Fruit fly (Drosophila melanogaster) whole organism, wandering third instar larva: Measurements from ENCODE around the gene Sp1.

Source experiments
- Hr78 ChIP-seq: fragments of >200 bp; optimal IDR thresholded peaks from 2 replicates; lab custom pipeline; 2017; ENCODE audit warnings: missing biosample characterization, missing genetic modification characterization
- Hr83 ChIP-seq: fragments of 200-300 bp; sonication (Bioruptor generic); optimal IDR thresholded peaks from 2 replicates; lab custom pipeline; 2016; ENCODE audit warnings: missing biosample characterization, mild to moderate bottlenecking, missing genetic modification characterization, moderate library complexity; ENCODE audit not compliant: poor library complexity, severe bottlenecking
- OdsH ChIP-seq: fragments of 200-800 bp; sonication (Bioruptor generic); optimal IDR thresholded peaks from 2 replicates; lab custom pipeline; 2016; ENCODE audit warnings: missing biosample characterization, mild to moderate bottlenecking, missing genetic modification characterization
- br ChIP-seq: fragments of 200-800 bp; sonication (Bioruptor generic); optimal IDR thresholded peaks from 2 replicates; lab custom pipeline; 2016; ENCODE audit warnings: missing biosample characterization, missing genetic modification characterization
- ey ChIP-seq: fragments of 200-800 bp; sonication (Bioruptor generic); optimal IDR thresholded peaks from 2 replicates; lab custom pipeline; 2016; ENCODE audit warnings: missing biosample characterization, missing genetic modification characterization
- fru ChIP-seq: fragments of 200-800 bp; sonication (Bioruptor generic); optimal IDR thresholded peaks from 3 replicates; lab custom pipeline; 2016; ENCODE audit warnings: missing biosample characterization, mild to moderate bottlenecking, missing genetic modification characterization
- sage ChIP-seq: fragments of 200-800 bp; sonication (Bioruptor generic); optimal IDR thresholded peaks from 2 replicates; lab custom pipeline; 2016; ENCODE audit warnings: missing biosample characterization, mild to moderate bottlenecking, missing genetic modification characterization

- TF ChIP-seq br (GFP tag; lab: Kevin White, UChicago): no peak
- TF ChIP-seq OdsH (GFP tag; lab: Kevin White, UChicago): no peak
- TF ChIP-seq Hr83 (GFP tag; lab: Kevin White, UChicago): no peak
- no peak for TF ChIP-seq ey (GFP tag; lab: Kevin White, UChicago)
- TF ChIP-seq Hr78 (GFP tag; lab: Kevin White, UChicago): no peak
- no peak for TF ChIP-seq fru
- no peak for TF ChIP-seq sage
Observed at dm6 chrX:9744674-9745246, 15.3 kb downstream of the Sp1 start.
